Worm (Caenorhabditis elegans) whole organism, L4/young adult: ENCODE measurements around the gene col-81.

Experiments used
- dao-5 ChIP-seq: sonication (generic microtip); optimal IDR thresholded peaks from 2 replicates; lab custom pipeline; 2016; ENCODE audit warnings: missing genotype, missing genetic modification characterization, moderate library complexity, missing compliant biosample characterization
- him-1 ChIP-seq: sonication (generic microtip); optimal IDR thresholded peaks from 2 replicates; lab custom pipeline; 2016; ENCODE audit warnings: missing genotype, missing genetic modification reagents, missing genetic modification characterization, missing compliant biosample characterization

DNA sequence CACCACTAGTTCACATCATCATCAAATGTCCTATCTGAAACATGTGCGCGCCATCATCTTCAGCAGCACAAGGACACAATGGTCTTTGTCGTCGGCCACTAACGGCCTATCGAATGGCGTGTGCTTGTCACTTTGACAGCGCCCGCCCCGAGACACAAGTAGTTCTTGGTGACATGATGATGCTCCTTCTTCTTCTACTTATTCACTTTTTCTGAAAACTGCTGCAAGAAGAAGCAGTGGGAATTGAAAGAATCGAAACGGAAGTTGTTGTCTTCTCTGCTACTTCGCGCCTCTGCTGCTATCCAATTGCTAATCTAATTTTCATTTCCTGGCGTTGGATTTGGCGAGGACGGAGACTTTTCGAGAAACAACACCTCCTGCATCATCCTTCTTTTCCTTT lies 9.2 kb downstream of the col-81 start:
- TF ChIP-seq him-1 (tag; lab: Kevin White, UChicago) (no peak), dao-5 (tag; lab: Kevin White, UChicago) (no peak)
